Worm (Caenorhabditis elegans) whole organism, L4 larva: ENCODE results near the gene clec-160.

Source experiments
- T20F7.1 ChIP-seq: fragments of 200-800 bp; sonication (Bioruptor generic); optimal IDR thresholded peaks from 2 replicates; lab custom pipeline; 2018; ENCODE audit warnings: mild to moderate bottlenecking, missing genetic modification characterization, missing compliant biosample characterization
- Y5F2A.4 ChIP-seq: fragments of 200-800 bp; sonication (Bioruptor generic); optimal IDR thresholded peaks from 2 replicates; lab custom pipeline; 2018; ENCODE audit warnings: mild to moderate bottlenecking, missing genetic modification characterization, missing compliant biosample characterization
- ZK337.2 ChIP-seq: fragments of 200-800 bp; sonication (Bioruptor generic); IDR thresholded peaks from 2 replicates; pipeline ENCODE4 v1.3.6; 2022; ENCODE audit warnings: missing genetic modification reagents, missing genetic modification characterization, missing compliant biosample characterization
- ceh-28 ChIP-seq: fragments of 150-350 bp; optimal IDR thresholded peaks from 2 replicates; lab custom pipeline; 2014; ENCODE audit warnings: missing biosample characterization, missing genetic modification reagents, missing genetic modification characterization
- dmd-6 ChIP-seq: fragments of 200-800 bp; sonication (Bioruptor generic); IDR thresholded peaks from 2 replicates; pipeline ENCODE4 v1.3.6; 2022; ENCODE audit warnings: missing genetic modification reagents, missing genetic modification characterization, missing compliant biosample characterization
- dmd-8 ChIP-seq: fragments of 200-800 bp; sonication (Bioruptor generic); IDR thresholded peaks from 2 replicates; pipeline ENCODE4 v1.3.6; 2022; ENCODE audit warnings: missing genetic modification characterization, missing compliant biosample characterization
- dpl-1 ChIP-seq: fragments of 150-350 bp; optimal IDR thresholded peaks from 2 replicates; lab custom pipeline; 2014; ENCODE audit warnings: missing biosample characterization, missing genetic modification reagents, missing genetic modification characterization
- dve-1 ChIP-seq: sonication (generic microtip); optimal IDR thresholded peaks from 2 replicates; lab custom pipeline; 2017; ENCODE audit warnings: antibody characterized with exemption, mild to moderate bottlenecking, missing genetic modification characterization, missing compliant biosample characterization; ENCODE audit not compliant: insufficient read depth
- lin-38 ChIP-seq: fragments of 200-800 bp; sonication (Bioruptor generic); IDR thresholded peaks from 2 replicates; pipeline ENCODE4 v1.3.6; 2022; ENCODE audit warnings: missing genetic modification reagents, missing genetic modification characterization, missing compliant biosample characterization
- lsy-2 ChIP-seq, 2 experiments: fragments of 150-350 bp in 1 of 2; sonication (generic microtip) in 1 of 2; optimal IDR thresholded peaks; 2 replicates each; lab custom pipeline; 2014 to 2017; ENCODE audit warnings: missing biosample characterization in 2 of 2, missing genetic modification characterization in 2 of 2
- mes-2 ChIP-seq: sonication (generic microtip); optimal IDR thresholded peaks from 2 replicates; lab custom pipeline; 2016; ENCODE audit warnings: missing genotype, mild to moderate bottlenecking, missing genetic modification characterization, missing compliant biosample characterization; ENCODE audit not compliant: poor library complexity, severe bottlenecking
- nhr-28 ChIP-seq: fragments of 150-350 bp; optimal IDR thresholded peaks from 2 replicates; lab custom pipeline; 2014; ENCODE audit warnings: missing biosample characterization, missing genetic modification characterization
- nhr-42 ChIP-seq: fragments of 200-800 bp; sonication (Bioruptor generic); IDR thresholded peaks from 2 replicates; pipeline ENCODE4 v1.3.6; 2022; ENCODE audit warnings: missing genetic modification characterization, missing compliant biosample characterization
- nhr-76 ChIP-seq: fragments of 150-350 bp; optimal IDR thresholded peaks from 2 replicates; lab custom pipeline; 2014; ENCODE audit warnings: missing biosample characterization, missing genetic modification characterization
- snpc-4 ChIP-seq: fragments of 150-350 bp; optimal IDR thresholded peaks from 2 replicates; lab custom pipeline; 2014; ENCODE audit warnings: missing biosample characterization, missing genetic modification characterization
- spr-3 ChIP-seq: fragments of 200-800 bp; sonication (Bioruptor generic); optimal IDR thresholded peaks from 2 replicates; lab custom pipeline; 2018; ENCODE audit warnings: mild to moderate bottlenecking, missing genetic modification characterization, missing compliant biosample characterization
- tra-1 ChIP-seq: fragments of 200-800 bp; sonication (Bioruptor generic); IDR thresholded peaks from 2 replicates; pipeline ENCODE4 v1.3.6; 2022; ENCODE audit warnings: missing genetic modification reagents, missing genetic modification characterization, missing compliant biosample characterization
- unc-130 ChIP-seq: sonication (generic microtip); optimal IDR thresholded peaks from 2 replicates; lab custom pipeline; 2016; ENCODE audit warnings: missing genetic modification reagents, missing genetic modification characterization, missing compliant biosample characterization
- unc-62 ChIP-seq, 3 experiments: fragments of 150-350 bp in 1 of 3; sonication (generic microtip); optimal IDR thresholded peaks in 2 of 3; peaks in 1 of 3; 1 replicate in 1 of 3; 2 replicates in 2 of 3; lab custom pipeline; 2014 to 2017; ENCODE audit warnings: missing biosample characterization in 3 of 3, missing genetic modification characterization in 3 of 3, missing genetic modification reagents in 3 of 3, missing genotype in 1 of 3
- zfp-2 ChIP-seq: sonication (generic microtip); optimal IDR thresholded peaks from 2 replicates; lab custom pipeline; 2016; ENCODE audit warnings: mild to moderate bottlenecking, missing genetic modification characterization, missing compliant biosample characterization

Gene clec-160

DNA sequence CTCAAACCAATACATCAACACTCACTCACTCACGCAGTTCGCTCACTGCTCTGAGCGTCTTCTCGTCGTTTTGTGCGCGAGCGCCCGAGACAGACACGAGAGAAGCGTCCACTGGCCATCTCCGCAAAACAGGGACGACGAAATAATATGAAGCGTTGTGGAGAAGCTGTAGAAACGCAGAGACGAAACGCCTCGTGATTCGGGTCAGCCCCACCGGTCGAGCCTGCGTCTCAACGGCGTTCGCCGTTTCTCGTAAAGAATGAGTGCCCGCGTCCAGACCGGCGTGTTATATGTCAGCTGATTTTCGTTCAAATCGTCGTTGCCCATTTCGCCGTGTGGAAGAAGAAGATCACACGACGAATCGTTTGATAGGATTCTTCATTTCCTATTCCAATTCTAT, 48.3 kb downstream of the clec-160 start, which contains the start of gene fbxl-1 (continued):
- TF ChIP-seq zfp-2 (no peak), mes-2 (tag; lab: Kevin White, UChicago) (peak; percentile 61), dmd-8 (no peak), lsy-2 (tag; optimal IDR thresholded peaks at IDR 0.05; lab: Kevin White, UChicago) (peak; percentile 80 to 82), dve-1 (tag; lab: Kevin White, UChicago) (peak; percentile 73), Y5F2A.4 (GFP tag; lab: Kevin White, UChicago) (no peak), nhr-28 (tag; lab: Kevin White, UChicago) (peak; percentile 81)

DNA sequence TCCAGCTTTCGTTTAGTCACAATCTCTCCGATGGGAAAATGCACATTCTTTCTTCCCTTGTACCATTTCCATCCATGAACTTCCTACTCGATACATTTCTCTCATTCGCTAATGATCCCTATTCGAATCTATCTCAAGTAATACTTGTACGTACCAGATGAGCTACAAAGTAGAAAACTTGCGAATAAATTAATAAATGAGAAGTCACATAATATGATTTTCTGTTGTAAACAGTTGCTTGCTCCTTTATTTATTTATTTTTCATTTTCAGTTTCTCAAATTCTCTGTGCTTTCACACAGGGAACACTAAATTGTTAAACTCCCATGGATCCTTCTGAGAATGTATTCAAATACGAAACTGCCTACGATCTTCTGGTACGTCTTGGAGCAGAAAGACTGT, 49.6 kb downstream of the clec-160 start, which contains the start of gene rfs-1:
Gene rfs-1, plus strand, starts transcription at position 301 of the 400 bp plus-strand sequence.
- TF ChIP-seq nhr-76 (tag; lab: Kevin White, UChicago) (no peak), ceh-28 (tag; lab: Kevin White, UChicago) (no peak), nhr-42 (GFP tag; lab: Robert Waterston, UW) (no peak), dmd-6 (GFP tag; lab: Robert Waterston, UW) (no peak), unc-130 (GFP tag; lab: Kevin White, UChicago) (no peak), lin-38 (GFP tag; lab: Robert Waterston, UW) (no peak)

DNA sequence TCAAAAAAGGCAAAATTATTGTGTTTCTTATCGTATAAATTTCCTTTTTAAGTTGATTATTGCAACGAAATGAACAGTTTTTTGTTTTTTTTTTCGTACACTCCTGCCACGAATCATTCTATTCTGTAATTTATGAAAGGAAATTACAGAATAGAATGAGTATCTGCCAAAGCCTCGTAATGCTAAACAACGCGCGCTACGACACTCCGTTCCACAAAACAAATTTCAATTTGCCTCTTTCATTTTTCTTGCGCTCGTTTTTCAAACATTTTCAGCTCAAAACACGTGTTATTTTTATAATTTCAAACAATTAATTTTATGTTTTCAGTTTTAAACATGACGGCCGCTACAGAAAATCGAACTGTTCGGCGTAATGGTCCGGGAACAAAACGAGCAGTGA, 51.0 kb downstream of the clec-160 start, which contains the start of gene mob-4:
Gene mob-4, plus strand, starts transcription at position 329 of the 400 bp plus-strand sequence.
- TF ChIP-seq snpc-4 (tag; lab: Kevin White, UChicago) = no peak
- TF ChIP-seq spr-3 (GFP tag; lab: Kevin White, UChicago) = no peak
- TF ChIP-seq ZK337.2 (GFP tag; lab: Robert Waterston, UW) = no peak
- TF ChIP-seq dmd-6 (GFP tag; lab: Robert Waterston, UW) = no peak
- TF ChIP-seq tra-1 = no peak
- TF ChIP-seq lsy-2 (tag; optimal IDR thresholded peaks at IDR 0.05; lab: Kevin White, UChicago) = peak in 1 of 2 experiments; percentile 9
- TF ChIP-seq dpl-1 (GFP tag; lab: Kevin White, UChicago) = peak; percentile 4
- TF ChIP-seq T20F7.1 (GFP tag; lab: Kevin White, UChicago) = peak; percentile 92
- TF ChIP-seq unc-62 (GFP tag; optimal IDR thresholded peaks at IDR 0.05 in 1 of 2; lab: Kevin White, UChicago) = no peak
- TF ChIP-seq unc-62 (tag; optimal IDR thresholded peaks at IDR 0.05; lab: Kevin White, UChicago) = no peak
